Worm (Caenorhabditis elegans) whole organism, young adult: ENCODE data around the gene lgc-45.

Source experiments
- B0019.2 ChIP-seq: fragments of 200-800 bp; sonication (Bioruptor generic); conservative IDR thresholded peaks from 2 replicates; pipeline ENCODE4 v1.3.6; 2022; ENCODE audit warnings: missing genetic modification reagents, missing genetic modification characterization, missing compliant biosample characterization
- F37B4.10 ChIP-seq: fragments of 200-800 bp; sonication (Bioruptor generic); IDR thresholded peaks from 2 replicates; pipeline ENCODE4 v1.3.6; 2022; ENCODE audit warnings: missing genetic modification characterization, missing compliant biosample characterization
- F57A8.1 ChIP-seq: fragments of 200-800 bp; sonication (Bioruptor generic); optimal IDR thresholded peaks from 2 replicates; lab custom pipeline; 2018; ENCODE audit warnings: mild to moderate bottlenecking, missing genetic modification characterization, moderate library complexity, missing compliant biosample characterization
- Y53G8AR.9 ChIP-seq: fragments of 200-800 bp; sonication (Bioruptor generic); conservative IDR thresholded peaks from 2 replicates; pipeline ENCODE4 v1.3.6; 2022; ENCODE audit warnings: missing genetic modification reagents, missing genetic modification characterization, missing compliant biosample characterization
- lsy-27 ChIP-seq: sonication (generic microtip); optimal IDR thresholded peaks from 2 replicates; lab custom pipeline; 2017; ENCODE audit warnings: missing genetic modification characterization, mild to moderate bottlenecking, missing compliant biosample characterization, antibody characterized with exemption, missing genotype, borderline replicate concordance; ENCODE audit not compliant: insufficient read depth
- madf-8 ChIP-seq: fragments of 200-800 bp; sonication (Bioruptor generic); conservative IDR thresholded peaks from 2 replicates; pipeline ENCODE4 v1.3.6; 2022; ENCODE audit warnings: missing genetic modification reagents, missing genetic modification characterization, missing compliant biosample characterization
- nhr-80 ChIP-seq: sonication (generic microtip); optimal IDR thresholded peaks from 2 replicates; lab custom pipeline; 2016; ENCODE audit warnings: missing genetic modification characterization, missing compliant biosample characterization
- pha-4 ChIP-seq: fragments of 150-350 bp; sonication (generic microtip); optimal IDR thresholded peaks from 2 replicates; lab custom pipeline; 2014; ENCODE audit warnings: missing biosample characterization, missing genetic modification reagents, missing genetic modification characterization
- rec-8 ChIP-seq, 2 experiments: sonication (generic microtip); optimal IDR thresholded peaks; 2 replicates each; lab custom pipeline; 2016; ENCODE audit warnings: mild to moderate bottlenecking in 2 of 2, missing genetic modification characterization in 2 of 2, missing genetic modification reagents in 2 of 2, missing genotype in 2 of 2, missing biosample characterization in 1 of 2, missing compliant biosample characterization in 1 of 2, moderate library complexity in 1 of 2
- snpc-4 ChIP-seq, 5 experiments: fragments of 150-350 bp in 1 of 5; sonication (generic microtip) in 4 of 5; optimal IDR thresholded peaks; 2 replicates each; lab custom pipeline; 2014 to 2018; ENCODE audit warnings: missing genetic modification characterization in 5 of 5, missing biosample characterization in 3 of 5, antibody characterized with exemption in 2 of 5, mild to moderate bottlenecking in 2 of 5, missing compliant biosample characterization in 2 of 5, missing genotype in 2 of 5, moderate library complexity in 2 of 5, missing genetic modification reagents in 1 of 5
- tbx-9 ChIP-seq: sonication (generic microtip); optimal IDR thresholded peaks from 2 replicates; lab custom pipeline; 2016; ENCODE audit warnings: borderline replicate concordance, missing genetic modification characterization, inconsistent platforms, missing compliant biosample characterization
- unc-130 ChIP-seq: sonication (generic microtip); optimal IDR thresholded peaks from 2 replicates; lab custom pipeline; 2016; ENCODE audit warnings: missing genetic modification reagents, missing genetic modification characterization, missing compliant biosample characterization

- TF ChIP-seq lsy-27 (tag; lab: Kevin White, UChicago) = no peak
- no peak for TF ChIP-seq pha-4 (tag; lab: Kevin White, UChicago)
- TF ChIP-seq snpc-4 (GFP tag; optimal IDR thresholded peaks at IDR 0.05; lab: Kevin White, UChicago) = no peak
- TF ChIP-seq snpc-4 (tag; optimal IDR thresholded peaks at IDR 0.05; lab: Kevin White, UChicago) = peak in 1 of 4 experiments; percentile 45
- no peak for TF ChIP-seq nhr-80 (tag; lab: Kevin White, UChicago)
- no peak for TF ChIP-seq F37B4.10
- peak; percentile 53 for TF ChIP-seq madf-8 (GFP tag; lab: Robert Waterston, UW)
- TF ChIP-seq unc-130 (GFP tag; lab: Kevin White, UChicago) = no peak
- no peak for TF ChIP-seq tbx-9 (tag; lab: Kevin White, UChicago)
- TF ChIP-seq rec-8 (tag; optimal IDR thresholded peaks at IDR 0.05; lab: Kevin White, UChicago) = no peak
- no peak for TF ChIP-seq B0019.2 (GFP tag; lab: Robert Waterston, UW)
- TF ChIP-seq F57A8.1 (GFP tag; lab: Kevin White, UChicago) = no peak
- no peak for TF ChIP-seq Y53G8AR.9 (GFP tag; lab: Robert Waterston, UW)
These were observed 3.8 kb upstream of the lgc-45 start, which contains the start of gene dnc-3 for ce11 chrII:3553453-3553852.
